Worm (Caenorhabditis elegans) whole organism, young adult: Measurements from ENCODE around the gene W06A7.2.

Experiments
- Y67H2A.10 ChIP-seq: fragments of 200-800 bp; sonication (Bioruptor generic); conservative IDR thresholded peaks from 2 replicates; pipeline ENCODE4 v1.3.6; 2022; ENCODE audit warnings: missing genetic modification reagents, missing genetic modification characterization, missing compliant biosample characterization
- atf-7 ChIP-seq: sonication (generic microtip); optimal IDR thresholded peaks from 2 replicates; lab custom pipeline; 2017; ENCODE audit warnings: mild to moderate bottlenecking, missing genetic modification characterization, missing compliant biosample characterization
- ceh-58 ChIP-seq: fragments of 200-800 bp; sonication (Bioruptor generic); IDR thresholded peaks from 2 replicates; pipeline ENCODE4 v1.3.6; 2022; ENCODE audit warnings: missing genetic modification characterization, missing compliant biosample characterization
- hlh-12 ChIP-seq: sonication (generic microtip); optimal IDR thresholded peaks from 2 replicates; lab custom pipeline; 2016; ENCODE audit warnings: missing genetic modification characterization, missing compliant biosample characterization
- hsf-1 ChIP-seq: fragments of 200-800 bp; sonication (Bioruptor generic); IDR thresholded peaks from 2 replicates; pipeline ENCODE4 v1.3.6; 2022; ENCODE audit warnings: missing genetic modification reagents, missing genetic modification characterization, missing compliant biosample characterization
- lag-1 ChIP-seq: fragments of 200-800 bp; sonication (Bioruptor generic); IDR thresholded peaks from 2 replicates; pipeline ENCODE4 v1.3.6; 2022; ENCODE audit warnings: missing genetic modification reagents, missing genetic modification characterization, missing compliant biosample characterization
- lin-35 ChIP-seq, 3 experiments: fragments of 150-350 bp in 2 of 3; sonication (generic microtip) in 1 of 3; optimal IDR thresholded peaks; 2 replicates each; lab custom pipeline; 2014 to 2018; ENCODE audit warnings: missing biosample characterization in 3 of 3, missing genetic modification characterization in 3 of 3, missing genetic modification reagents in 3 of 3
- mes-4 ChIP-seq: sonication (generic microtip); optimal IDR thresholded peaks from 2 replicates; lab custom pipeline; 2016; ENCODE audit warnings: missing genotype, missing genetic modification characterization, missing compliant biosample characterization
- rpc-1 ChIP-seq, 2 experiments: fragments of 150-350 bp in 1 of 2; sonication (generic microtip) in 1 of 2; optimal IDR thresholded peaks; 2 replicates each; lab custom pipeline; 2014 to 2018; ENCODE audit warnings: missing biosample characterization in 1 of 2, missing genetic modification characterization in 1 of 2, missing genetic modification reagents in 1 of 2, missing genotype in 1 of 2
- unc-130 ChIP-seq: sonication (generic microtip); optimal IDR thresholded peaks from 2 replicates; lab custom pipeline; 2016; ENCODE audit warnings: missing genetic modification reagents, missing genetic modification characterization, missing compliant biosample characterization
- zim-3 ChIP-seq: sonication (generic microtip); optimal IDR thresholded peaks from 2 replicates; lab custom pipeline; 2017; ENCODE audit warnings: mild to moderate bottlenecking, missing genetic modification characterization, moderate library complexity, missing compliant biosample characterization

DNA sequence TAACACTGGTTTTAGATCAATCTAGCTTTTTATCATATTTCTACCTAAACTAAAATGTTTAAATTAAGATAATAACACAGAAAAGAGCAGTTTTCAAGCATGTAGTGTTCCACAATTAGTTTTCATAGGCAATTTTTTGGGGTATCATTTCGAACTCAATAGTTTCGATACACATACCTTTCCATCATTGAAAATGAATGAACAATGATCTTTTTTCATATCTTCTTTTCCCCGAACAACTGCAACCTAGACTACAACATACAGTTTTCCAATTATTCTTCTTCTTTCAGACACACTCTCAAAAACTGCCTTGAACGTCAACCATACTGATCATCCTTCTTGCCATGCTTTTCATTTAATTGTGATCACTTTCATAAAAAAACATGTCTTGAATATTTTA, 2.5 kb downstream of the W06A7.2 start, which contains the start of gene W06A7.4:
- TF ChIP-seq unc-130 (GFP tag; lab: Kevin White, UChicago) (no peak), hsf-1 (GFP tag; lab: Robert Waterston, UW) (no peak), mes-4 (tag; lab: Kevin White, UChicago) (no peak), ceh-58 (GFP tag; lab: Robert Waterston, UW) (no peak), rpc-1 (optimal IDR thresholded peaks at IDR 0.05; lab: Kevin White, UChicago) (no peak), rpc-1 (tag; optimal IDR thresholded peaks at IDR 0.05; lab: Kevin White, UChicago) (no peak), atf-7 (tag; lab: Kevin White, UChicago) (no peak), Y67H2A.10 (GFP tag; lab: Robert Waterston, UW) (no peak), zim-3 (tag; lab: Kevin White, UChicago) (no peak), lin-35 (GFP tag; optimal IDR thresholded peaks at IDR 0.05; lab: Kevin White, UChicago) (no peak), lag-1 (GFP tag; lab: Robert Waterston, UW) (no peak), hlh-12 (no peak)
